Fruit fly (Drosophila melanogaster): ENCODE measurements around the gene Abcd3.
A peak's percentile ranks its signal among the peaks of the same experiment; 100 is the strongest.

Gene Abcd3

dm6 chrX:19764824-19765489, 14.4 kb downstream of the Abcd3 start, which contains the start of gene CG12702:
Gene CG12702, minus strand, starts transcription at chrX:19764874.
- TF ChIP-seq ey (GFP tag; optimal IDR thresholded peaks at IDR 0.05) = no peak
- TF ChIP-seq dsf (GFP tag; optimal IDR thresholded peaks at IDR 0.05; ENCODE audit: borderline replicate concordance) = no peak
- TF ChIP-seq HLH106 (tag; optimal IDR thresholded peaks at IDR 0.05) = no peak
- TF ChIP-seq tai (GFP tag; optimal IDR thresholded peaks at IDR 0.05) = no peak
- no peak for TF ChIP-seq br (GFP tag; optimal IDR thresholded peaks at IDR 0.05)
- no peak for TF ChIP-seq Hr78 (GFP tag; optimal IDR thresholded peaks at IDR 0.05)
- no peak for TF ChIP-seq rgr (GFP tag; optimal IDR thresholded peaks at IDR 0.05)
- no peak for TF ChIP-seq sage (GFP tag; optimal IDR thresholded peaks at IDR 0.05)
- TF ChIP-seq Rel (GFP tag; optimal IDR thresholded peaks at IDR 0.05) = no peak
- TF ChIP-seq Rel (tag; optimal IDR thresholded peaks at IDR 0.05) = no peak
- no peak for TF ChIP-seq N (GFP tag; optimal IDR thresholded peaks at IDR 0.05)
- TF ChIP-seq OdsH (GFP tag; optimal IDR thresholded peaks at IDR 0.05) = no peak
- no peak for TF ChIP-seq lola (GFP tag; optimal IDR thresholded peaks at IDR 0.05)
- no peak for TF ChIP-seq Vsx2 (GFP tag; optimal IDR thresholded peaks at IDR 0.05; ENCODE audit: partially characterized antibody)
- TF ChIP-seq dl (GFP tag; optimal IDR thresholded peaks at IDR 0.05; ENCODE audit: insufficient read depth in 1 of 2, partially characterized antibody in 2 of 2) = no peak
- no peak for TF ChIP-seq Jra (GFP tag; optimal IDR thresholded peaks at IDR 0.05)
- TF ChIP-seq dmrt93B (GFP tag; optimal IDR thresholded peaks at IDR 0.05) = no peak

dm6 chrX:19765490-19766212, 15.1 kb downstream of the Abcd3 start:
- TF ChIP-seq sage (GFP tag; optimal IDR thresholded peaks at IDR 0.05) = no peak
- TF ChIP-seq jim (GFP tag; optimal IDR thresholded peaks at IDR 0.05) = no peak
- TF ChIP-seq Rel (GFP tag; optimal IDR thresholded peaks at IDR 0.05) = no peak
- no peak for TF ChIP-seq Rel (tag; optimal IDR thresholded peaks at IDR 0.05)

dm6 chrX:19769821-19770519, 19.4 kb downstream of the Abcd3 start:
- TF ChIP-seq jim (GFP tag; optimal IDR thresholded peaks at IDR 0.05) = no peak
- TF ChIP-seq Rel (GFP tag; optimal IDR thresholded peaks at IDR 0.05) = no peak
- no peak for TF ChIP-seq Rel (tag; optimal IDR thresholded peaks at IDR 0.05)
- TF ChIP-seq dsf (GFP tag; optimal IDR thresholded peaks at IDR 0.05; ENCODE audit: borderline replicate concordance) = no peak
- peak; percentile 69 for TF ChIP-seq fru (GFP tag; optimal IDR thresholded peaks at IDR 0.05)
- peak; percentile 13 for TF ChIP-seq CG32264 (GFP tag; optimal IDR thresholded peaks at IDR 0.05)
- peak; percentile 19 for TF ChIP-seq CG9705 (GFP tag; optimal IDR thresholded peaks at IDR 0.05)
- peak; percentile 58 for TF ChIP-seq rgr (GFP tag; optimal IDR thresholded peaks at IDR 0.05)
- TF ChIP-seq Hr83 (GFP tag; optimal IDR thresholded peaks at IDR 0.05; ENCODE audit: poor library complexity, severe bottlenecking) = no peak
- peak; percentile 78 for TF ChIP-seq psq (GFP tag; optimal IDR thresholded peaks at IDR 0.05)
- TF ChIP-seq OdsH (GFP tag; optimal IDR thresholded peaks at IDR 0.05) = no peak
- TF ChIP-seq lola (GFP tag; optimal IDR thresholded peaks at IDR 0.05) = no peak
- no peak for TF ChIP-seq Dfd (GFP tag; optimal IDR thresholded peaks at IDR 0.05)
- TF ChIP-seq Vsx2 (GFP tag; optimal IDR thresholded peaks at IDR 0.05; ENCODE audit: partially characterized antibody) = no peak
- no peak for TF ChIP-seq Abd-B (GFP tag; optimal IDR thresholded peaks at IDR 0.05)
- TF ChIP-seq N (GFP tag; optimal IDR thresholded peaks at IDR 0.05) = no peak
- no peak for TF ChIP-seq Mio (GFP tag; optimal IDR thresholded peaks at IDR 0.05)
- no peak for TF ChIP-seq sv (GFP tag; optimal IDR thresholded peaks at IDR 0.05)
- TF ChIP-seq ey (GFP tag; optimal IDR thresholded peaks at IDR 0.05) = peak; percentile 62
- TF ChIP-seq tai (GFP tag; optimal IDR thresholded peaks at IDR 0.05) = no peak
- TF ChIP-seq woc (GFP tag; optimal IDR thresholded peaks at IDR 0.05) = peak; percentile 46
- TF ChIP-seq sage (GFP tag; optimal IDR thresholded peaks at IDR 0.05) = no peak
- no peak for TF ChIP-seq Dif (GFP tag; optimal IDR thresholded peaks at IDR 0.05; ENCODE audit: partially characterized antibody)
- peak; percentile 47 for TF ChIP-seq Hnf4 (GFP tag; optimal IDR thresholded peaks at IDR 0.05)
- peak; percentile 2 for TF ChIP-seq CrebA (GFP tag; optimal IDR thresholded peaks at IDR 0.05; ENCODE audit: borderline replicate concordance)
- TF ChIP-seq Sp1 (GFP tag; optimal IDR thresholded peaks at IDR 0.05) = peak; percentile 61
- TF ChIP-seq dl (GFP tag; optimal IDR thresholded peaks at IDR 0.05; ENCODE audit: insufficient read depth in 1 of 2, partially characterized antibody in 2 of 2) = no peak
- TF ChIP-seq HLH106 (tag; optimal IDR thresholded peaks at IDR 0.05) = peak; percentile 47
- TF ChIP-seq foxo (GFP tag; optimal IDR thresholded peaks at IDR 0.05) = peak in 1 of 2 experiments; percentile 68
- peak; percentile 36 for TF ChIP-seq dmrt93B (GFP tag; optimal IDR thresholded peaks at IDR 0.05)
- peak; percentile 31 for TF ChIP-seq Jra (GFP tag; optimal IDR thresholded peaks at IDR 0.05)
- TF ChIP-seq Hr78 (GFP tag; optimal IDR thresholded peaks at IDR 0.05) = no peak
- TF ChIP-seq br (GFP tag; optimal IDR thresholded peaks at IDR 0.05) = peak; percentile 27
- TF ChIP-seq pan (optimal IDR thresholded peaks at IDR 0.05) = no peak
- no peak for TF ChIP-seq Myc (optimal IDR thresholded peaks at IDR 0.05)
- peak; percentile 72 for TF ChIP-seq h (GFP tag; optimal IDR thresholded peaks at IDR 0.05)
- TF ChIP-seq usp (GFP tag; optimal IDR thresholded peaks at IDR 0.05) = no peak
- TF ChIP-seq GATAd (GFP tag; optimal IDR thresholded peaks at IDR 0.05) = no peak
- TF ChIP-seq brk (GFP tag; optimal IDR thresholded peaks at IDR 0.05) = no peak
